Fruit fly (Drosophila melanogaster): ENCODE measurements around the gene Cpr65Ax2.

- no peak for TF ChIP-seq psq (GFP tag; optimal IDR thresholded peaks at IDR 0.05)
- no peak for TF ChIP-seq brk (GFP tag; optimal IDR thresholded peaks at IDR 0.05)
- no peak for TF ChIP-seq Jra (GFP tag; optimal IDR thresholded peaks at IDR 0.05)
- no peak for TF ChIP-seq rgr (GFP tag; optimal IDR thresholded peaks at IDR 0.05)
- TF ChIP-seq jim (GFP tag; optimal IDR thresholded peaks at IDR 0.05) = no peak
- no peak for TF ChIP-seq lola (GFP tag; optimal IDR thresholded peaks at IDR 0.05)
- TF ChIP-seq Hr78 (GFP tag; optimal IDR thresholded peaks at IDR 0.05) = no peak
- TF ChIP-seq Hr83 (GFP tag; optimal IDR thresholded peaks at IDR 0.05; ENCODE audit: poor library complexity, severe bottlenecking) = no peak
- no peak for TF ChIP-seq Myc (optimal IDR thresholded peaks at IDR 0.05)
- no peak for TF ChIP-seq sv (GFP tag; optimal IDR thresholded peaks at IDR 0.05)
- TF ChIP-seq HLH106 (tag; optimal IDR thresholded peaks at IDR 0.05) = no peak
- no peak for TF ChIP-seq OdsH (GFP tag; optimal IDR thresholded peaks at IDR 0.05)
These were observed 43.0 kb upstream of the Cpr65Ax2 start for dm6 chr3L:6193556-6194114.
